Worm (Caenorhabditis elegans) whole organism, late embryonic: Measurements from ENCODE around the gene C29F7.1.

ENCODE experiments used
- C08G9.2 ChIP-seq: sonication (generic microtip); optimal IDR thresholded peaks from 2 replicates; lab custom pipeline; 2016; ENCODE audit warnings: mild to moderate bottlenecking, missing genetic modification characterization, moderate library complexity, missing compliant biosample characterization
- C38D4.7 ChIP-seq: fragments of 200-800 bp; sonication (Bioruptor generic); optimal IDR thresholded peaks from 2 replicates; lab custom pipeline; 2018; ENCODE audit warnings: mild to moderate bottlenecking, missing genetic modification characterization, moderate library complexity, missing compliant biosample characterization
- F13H6.1 ChIP-seq: sonication (generic microtip); optimal IDR thresholded peaks from 2 replicates; lab custom pipeline; 2016; ENCODE audit warnings: missing genetic modification characterization, missing compliant biosample characterization
- K09A11.1 ChIP-seq: sonication (generic microtip); optimal IDR thresholded peaks from 2 replicates; lab custom pipeline; 2017; ENCODE audit warnings: antibody characterized with exemption, mild to moderate bottlenecking, missing genetic modification characterization, missing compliant biosample characterization; ENCODE audit not compliant: insufficient read depth
- Y22D7AL.16 ChIP-seq: sonication (generic microtip); optimal IDR thresholded peaks from 2 replicates; lab custom pipeline; 2016; ENCODE audit warnings: missing genetic modification characterization, missing compliant biosample characterization
- ceh-14 ChIP-seq: sonication (generic microtip); optimal IDR thresholded peaks from 2 replicates; lab custom pipeline; 2016; ENCODE audit warnings: missing genotype, missing genetic modification characterization, missing compliant biosample characterization
- ceh-19 ChIP-seq: fragments of 200-800 bp; sonication (Bioruptor generic); optimal IDR thresholded peaks from 2 replicates; lab custom pipeline; 2018; ENCODE audit warnings: mild to moderate bottlenecking, missing genetic modification characterization, missing compliant biosample characterization
- ceh-24 ChIP-seq: sonication (generic microtip); optimal IDR thresholded peaks from 2 replicates; lab custom pipeline; 2016; ENCODE audit warnings: mild to moderate bottlenecking, missing genetic modification characterization, missing compliant biosample characterization
- ceh-30 ChIP-seq: fragments of 150-350 bp; optimal IDR thresholded peaks from 2 replicates; lab custom pipeline; 2014; ENCODE audit warnings: missing biosample characterization, missing genetic modification characterization
- ceh-48 ChIP-seq: sonication (generic microtip); optimal IDR thresholded peaks from 2 replicates; lab custom pipeline; 2016; ENCODE audit warnings: missing genetic modification characterization, inconsistent platforms, missing compliant biosample characterization
- ceh-6 ChIP-seq: fragments of 200-800 bp; sonication (Bioruptor generic); optimal IDR thresholded peaks from 2 replicates; lab custom pipeline; 2018; ENCODE audit warnings: mild to moderate bottlenecking, missing genetic modification characterization, missing compliant biosample characterization
- che-1 ChIP-seq: sonication (generic microtip); optimal IDR thresholded peaks from 2 replicates; lab custom pipeline; 2016; ENCODE audit warnings: mild to moderate bottlenecking, missing genetic modification characterization, missing compliant biosample characterization
- dve-1 ChIP-seq: sonication (generic microtip); optimal IDR thresholded peaks from 2 replicates; lab custom pipeline; 2017; ENCODE audit warnings: antibody characterized with exemption, mild to moderate bottlenecking, missing genetic modification characterization, missing compliant biosample characterization
- ets-4 ChIP-seq: sonication (generic microtip); optimal IDR thresholded peaks from 2 replicates; lab custom pipeline; 2016; ENCODE audit warnings: missing genetic modification characterization, missing compliant biosample characterization
- eyg-1 ChIP-seq: sonication (generic microtip); optimal IDR thresholded peaks from 2 replicates; lab custom pipeline; 2016; ENCODE audit warnings: missing genotype, missing genetic modification characterization, missing compliant biosample characterization
- fax-1 ChIP-seq: sonication (generic microtip); optimal IDR thresholded peaks from 2 replicates; lab custom pipeline; 2016; ENCODE audit warnings: missing genotype, missing genetic modification characterization, missing compliant biosample characterization
- fkh-6 ChIP-seq: sonication (generic microtip); optimal IDR thresholded peaks from 2 replicates; lab custom pipeline; 2016; ENCODE audit warnings: missing genetic modification characterization, missing compliant biosample characterization
- gmeb-2 ChIP-seq: sonication (generic microtip); optimal IDR thresholded peaks from 2 replicates; lab custom pipeline; 2016; ENCODE audit warnings: missing genetic modification characterization, inconsistent platforms, missing compliant biosample characterization
- hlh-30 ChIP-seq: sonication (generic microtip); optimal IDR thresholded peaks from 2 replicates; lab custom pipeline; 2017; ENCODE audit warnings: antibody characterized with exemption, missing genetic modification characterization, missing compliant biosample characterization; ENCODE audit not compliant: insufficient read depth
- hlh-8 ChIP-seq: sonication (generic microtip); optimal IDR thresholded peaks from 2 replicates; lab custom pipeline; 2016; ENCODE audit warnings: missing genotype, missing genetic modification characterization, missing compliant biosample characterization
- lin-11 ChIP-seq: fragments of 200-800 bp; sonication (Bioruptor generic); optimal IDR thresholded peaks from 2 replicates; lab custom pipeline; 2018; ENCODE audit warnings: mild to moderate bottlenecking, missing genetic modification characterization, missing compliant biosample characterization
- madf-2 ChIP-seq: sonication (generic microtip); optimal IDR thresholded peaks from 2 replicates; lab custom pipeline; 2017; ENCODE audit warnings: missing genetic modification characterization, missing compliant biosample characterization
- nfya-1 ChIP-seq: sonication (generic microtip); optimal IDR thresholded peaks from 2 replicates; lab custom pipeline; 2017; ENCODE audit warnings: missing genetic modification characterization, mild to moderate bottlenecking, missing compliant biosample characterization, antibody characterized with exemption, moderate library complexity
- nhr-232 ChIP-seq: sonication (generic microtip); optimal IDR thresholded peaks from 2 replicates; lab custom pipeline; 2016; ENCODE audit warnings: missing genetic modification characterization, missing compliant biosample characterization
- pag-3 ChIP-seq: sonication (generic microtip); optimal IDR thresholded peaks from 2 replicates; lab custom pipeline; 2016; ENCODE audit warnings: missing compliant biosample characterization, missing genetic modification characterization, borderline replicate concordance
- pha-4 ChIP-seq: fragments of 150-350 bp; optimal IDR thresholded peaks from 2 replicates; lab custom pipeline; 2018; ENCODE audit warnings: missing biosample characterization, missing genetic modification reagents, missing genetic modification characterization
- pqm-1 ChIP-seq: sonication (generic microtip); optimal IDR thresholded peaks from 2 replicates; lab custom pipeline; 2016; ENCODE audit warnings: missing genetic modification characterization, missing compliant biosample characterization
- pros-1 ChIP-seq: fragments of 150-350 bp; optimal IDR thresholded peaks from 2 replicates; lab custom pipeline; 2014; ENCODE audit warnings: missing biosample characterization, missing genetic modification reagents, missing genetic modification characterization
- ref-2 ChIP-seq: sonication (generic microtip); optimal IDR thresholded peaks from 2 replicates; lab custom pipeline; 2016; ENCODE audit warnings: missing genetic modification characterization, missing compliant biosample characterization
- rnt-1 ChIP-seq: sonication (generic microtip); optimal IDR thresholded peaks from 2 replicates; lab custom pipeline; 2016; ENCODE audit warnings: missing genetic modification characterization, missing compliant biosample characterization
- sdc-2 ChIP-seq: sonication (generic microtip); optimal IDR thresholded peaks from 2 replicates; lab custom pipeline; 2016; ENCODE audit warnings: missing genotype, missing genetic modification characterization, missing compliant biosample characterization
- sox-4 ChIP-seq: sonication (generic microtip); optimal IDR thresholded peaks from 2 replicates; lab custom pipeline; 2017; ENCODE audit warnings: mild to moderate bottlenecking, missing genetic modification characterization, inconsistent platforms, missing compliant biosample characterization
- tbx-2 ChIP-seq: sonication (generic microtip); optimal IDR thresholded peaks from 2 replicates; lab custom pipeline; 2016; ENCODE audit warnings: missing genetic modification characterization, missing compliant biosample characterization
- tbx-7 ChIP-seq: sonication (generic microtip); optimal IDR thresholded peaks from 2 replicates; lab custom pipeline; 2016; ENCODE audit warnings: missing genotype, missing genetic modification characterization, missing compliant biosample characterization
- ttx-3 ChIP-seq: sonication (generic microtip); optimal IDR thresholded peaks from 2 replicates; lab custom pipeline; 2016; ENCODE audit warnings: missing genetic modification reagents, missing genetic modification characterization, missing compliant biosample characterization
- unc-86 ChIP-seq: sonication (generic microtip); optimal IDR thresholded peaks from 2 replicates; lab custom pipeline; 2016; ENCODE audit warnings: missing genetic modification characterization, missing compliant biosample characterization
- zip-5 ChIP-seq: sonication (generic microtip); optimal IDR thresholded peaks from 2 replicates; lab custom pipeline; 2016; ENCODE audit warnings: missing genetic modification characterization, missing compliant biosample characterization
- ztf-16 ChIP-seq: sonication (generic microtip); optimal IDR thresholded peaks from 2 replicates; lab custom pipeline; 2017; ENCODE audit warnings: missing genetic modification characterization, missing compliant biosample characterization

C29F7.1 gene

DNA sequence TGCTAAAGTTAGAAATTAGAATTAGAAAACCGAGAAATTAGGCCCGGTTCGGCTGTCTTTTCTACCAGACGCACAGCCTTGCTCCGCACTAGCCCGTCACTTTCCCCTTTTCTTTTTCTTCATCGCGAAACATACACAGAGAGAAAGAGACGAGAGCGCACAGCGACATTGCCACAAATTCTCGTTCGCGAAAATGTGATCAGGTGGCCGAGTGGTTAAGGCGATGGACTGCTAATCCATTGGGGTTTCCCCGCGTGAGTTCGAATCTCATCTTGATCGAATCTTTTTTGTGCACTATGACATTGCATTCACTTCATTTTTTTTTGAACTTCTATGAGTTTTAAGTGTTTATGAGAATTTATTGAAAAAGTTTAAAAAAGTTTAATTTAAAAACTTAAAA is 32.7 kb downstream of the C29F7.1 start (continued):
- TF ChIP-seq pqm-1 (tag; lab: Kevin White, UChicago) (no peak), ceh-6 (GFP tag; lab: Kevin White, UChicago) (peak; percentile 3), ttx-3 (no peak), hlh-8 (tag; lab: Kevin White, UChicago) (no peak), zip-5 (no peak), madf-2 (tag; lab: Kevin White, UChicago) (no peak), pros-1 (tag; lab: Kevin White, UChicago) (no peak), rnt-1 (peak; percentile 37), sox-4 (tag; lab: Kevin White, UChicago) (no peak), F13H6.1 (tag; lab: Kevin White, UChicago) (no peak), fkh-6 (tag; lab: Kevin White, UChicago) (no peak), dve-1 (tag; lab: Kevin White, UChicago) (no peak), C38D4.7 (GFP tag; lab: Kevin White, UChicago) (no peak), che-1 (tag; lab: Kevin White, UChicago) (peak; percentile 28), pag-3 (no peak)

DNA sequence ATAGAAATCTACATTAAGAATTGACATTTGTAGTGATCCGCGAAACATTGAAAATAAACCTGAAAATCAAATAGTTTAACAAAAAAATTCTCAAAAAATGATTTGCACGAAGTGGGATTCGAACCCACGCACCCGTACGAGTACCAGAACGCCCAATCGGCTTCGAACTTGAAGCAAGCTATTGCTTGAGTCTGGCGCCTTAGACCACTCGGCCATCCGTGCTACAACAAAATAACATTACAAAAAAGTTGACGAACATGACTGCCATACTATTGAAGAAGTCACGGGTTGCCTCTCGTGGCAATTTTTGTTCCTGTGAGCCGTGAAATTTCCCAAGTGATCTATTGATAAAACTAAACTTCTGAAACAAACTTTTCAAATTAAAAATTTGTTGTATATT is 33.5 kb downstream of the C29F7.1 start:
- TF ChIP-seq nhr-232 (tag; lab: Kevin White, UChicago) (no peak), K09A11.1 (tag; lab: Kevin White, UChicago) (no peak), ceh-19 (no peak), pag-3 (no peak), ztf-16 (tag; lab: Kevin White, UChicago) (no peak), ceh-48 (tag; lab: Kevin White, UChicago) (no peak), nfya-1 (tag; lab: Kevin White, UChicago) (no peak), tbx-7 (tag; lab: Kevin White, UChicago) (no peak), ref-2 (no peak), madf-2 (tag; lab: Kevin White, UChicago) (no peak), Y22D7AL.16 (no peak), fax-1 (tag; lab: Kevin White, UChicago) (no peak), sox-4 (tag; lab: Kevin White, UChicago) (no peak), ceh-24 (tag; lab: Kevin White, UChicago) (no peak), sdc-2 (tag; lab: Kevin White, UChicago) (no peak), pha-4 (tag; lab: Kevin White, UChicago) (no peak), unc-86 (tag; lab: Kevin White, UChicago) (no peak), zip-5 (no peak), ets-4 (no peak)

DNA sequence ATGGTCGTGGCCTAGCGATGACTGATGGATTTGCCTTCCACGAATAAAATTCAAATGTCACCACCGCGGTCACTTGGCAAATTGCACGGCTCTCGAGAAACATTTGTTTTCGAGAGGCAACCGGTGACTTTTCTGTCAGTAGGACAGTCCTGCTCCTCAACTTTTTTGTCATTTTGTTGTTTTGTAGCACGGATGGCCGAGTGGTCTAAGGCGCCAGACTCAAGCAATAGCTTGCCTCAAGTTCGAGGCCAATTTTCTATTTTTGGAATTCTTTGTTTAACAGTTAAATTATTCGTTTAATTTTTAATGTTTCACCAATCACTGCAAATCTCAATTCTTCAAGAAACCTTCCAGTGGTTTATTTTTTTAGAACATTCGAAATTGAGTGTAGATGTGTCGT is 34.5 kb downstream of the C29F7.1 start:
- TF ChIP-seq pag-3 (no peak), fax-1 (tag; lab: Kevin White, UChicago) (no peak), tbx-7 (tag; lab: Kevin White, UChicago) (no peak), gmeb-2 (no peak), ceh-6 (GFP tag; lab: Kevin White, UChicago) (no peak), ceh-30 (tag; lab: Kevin White, UChicago) (no peak), ztf-16 (tag; lab: Kevin White, UChicago) (no peak), C08G9.2 (tag; lab: Kevin White, UChicago) (no peak), hlh-30 (tag; lab: Kevin White, UChicago) (no peak), ceh-14 (tag; lab: Kevin White, UChicago) (no peak), lin-11 (tag; lab: Kevin White, UChicago) (no peak), eyg-1 (no peak), ceh-24 (tag; lab: Kevin White, UChicago) (no peak), pqm-1 (tag; lab: Kevin White, UChicago) (no peak), tbx-2 (tag; lab: Kevin White, UChicago) (no peak), nfya-1 (tag; lab: Kevin White, UChicago) (no peak)
- TF ChIP-seq, all 69 proteins: peak for 0
